Worm (Caenorhabditis elegans) whole organism, L1 larva: ENCODE results near the gene Y67D8B.2.

Experiments used
- C04F5.9 ChIP-seq: sonication (generic microtip); optimal IDR thresholded peaks from 2 replicates; lab custom pipeline; 2016; ENCODE audit warnings: missing genetic modification characterization, missing compliant biosample characterization
- F16B12.6 ChIP-seq: fragments of 150-350 bp; optimal IDR thresholded peaks from 2 replicates; lab custom pipeline; 2014; ENCODE audit warnings: missing biosample characterization, missing genetic modification characterization
- aha-1 ChIP-seq: fragments of 150-350 bp; optimal IDR thresholded peaks from 2 replicates; lab custom pipeline; 2014; ENCODE audit warnings: missing biosample characterization, missing genetic modification characterization
- alr-1 ChIP-seq: fragments of 200-800 bp; sonication (Bioruptor generic); optimal IDR thresholded peaks from 2 replicates; lab custom pipeline; 2018; ENCODE audit warnings: borderline replicate concordance, mild to moderate bottlenecking, missing genetic modification characterization, missing compliant biosample characterization
- aly-2 ChIP-seq: fragments of 150-350 bp; optimal IDR thresholded peaks from 2 replicates; lab custom pipeline; 2014; ENCODE audit warnings: missing biosample characterization, missing genetic modification characterization
- blmp-1 ChIP-seq: fragments of 150-350 bp; optimal IDR thresholded peaks from 2 replicates; lab custom pipeline; 2014; ENCODE audit warnings: missing biosample characterization, missing genetic modification characterization
- ceh-8 ChIP-seq: fragments of 200-800 bp; sonication (Bioruptor generic); optimal IDR thresholded peaks from 2 replicates; lab custom pipeline; 2018; ENCODE audit warnings: mild to moderate bottlenecking, missing genetic modification characterization, moderate library complexity, missing compliant biosample characterization
- ceh-82 ChIP-seq, 3 experiments: fragments of 150-350 bp in 1 of 3; sonication (generic microtip) in 2 of 3; optimal IDR thresholded peaks; 2 replicates each; lab custom pipeline; 2014 to 2017; ENCODE audit warnings: missing biosample characterization in 3 of 3, missing genetic modification characterization in 3 of 3
- dpl-1 ChIP-seq, 3 experiments: fragments of 150-350 bp in 2 of 3; sonication (generic microtip) in 1 of 3; optimal IDR thresholded peaks; 2 replicates each; lab custom pipeline; 2014 to 2017; ENCODE audit warnings: missing biosample characterization in 3 of 3, missing genetic modification characterization in 3 of 3, missing genetic modification reagents in 3 of 3
- dsc-1 ChIP-seq: sonication (generic microtip); optimal IDR thresholded peaks from 2 replicates; lab custom pipeline; 2016; ENCODE audit warnings: mild to moderate bottlenecking, missing genetic modification characterization, missing compliant biosample characterization
- efl-1 ChIP-seq, 4 experiments: fragments of 150-350 bp; optimal IDR thresholded peaks in 3 of 4; peaks in 1 of 4; 1 replicate in 1 of 4; 2 replicates in 3 of 4; lab custom pipeline; 2014; ENCODE audit warnings: missing biosample characterization in 2 of 4, missing genetic modification characterization in 2 of 4, missing genetic modification reagents in 2 of 4
- egl-13 ChIP-seq: sonication (generic microtip); optimal IDR thresholded peaks from 2 replicates; lab custom pipeline; 2016; ENCODE audit warnings: missing genotype, missing genetic modification reagents, missing genetic modification characterization, missing compliant biosample characterization
- egl-27 ChIP-seq, 2 experiments: fragments of 150-350 bp in 1 of 2; sonication (generic microtip); optimal IDR thresholded peaks; 3 replicates each; lab custom pipeline; 2017 to 2018; ENCODE audit warnings: missing biosample characterization in 2 of 2, missing genetic modification characterization in 2 of 2, missing genetic modification reagents in 2 of 2
- elt-2 ChIP-seq: sonication (generic microtip); optimal IDR thresholded peaks from 2 replicates; lab custom pipeline; 2016; ENCODE audit warnings: missing genetic modification characterization, mild to moderate bottlenecking, inconsistent platforms, missing compliant biosample characterization, missing genetic modification reagents
- ets-5 ChIP-seq: fragments of 200-800 bp; sonication (Bioruptor generic); IDR thresholded peaks from 2 replicates; pipeline ENCODE4 v1.3.6; 2022; ENCODE audit warnings: missing genetic modification characterization, missing compliant biosample characterization
- fkh-10 ChIP-seq: sonication (generic microtip); optimal IDR thresholded peaks from 2 replicates; lab custom pipeline; 2017; ENCODE audit warnings: missing biosample characterization, missing genetic modification reagents, missing genetic modification characterization
- fkh-8 ChIP-seq: sonication (generic microtip); optimal IDR thresholded peaks from 2 replicates; lab custom pipeline; 2016; ENCODE audit warnings: mild to moderate bottlenecking, missing genetic modification characterization, missing compliant biosample characterization
- grh-1 ChIP-seq: fragments of 200-800 bp; sonication (Bioruptor generic); IDR thresholded peaks from 2 replicates; pipeline ENCODE4 v1.3.6; 2022; ENCODE audit warnings: missing genetic modification reagents, missing genetic modification characterization, missing compliant biosample characterization
- hlh-17 ChIP-seq: fragments of 200-800 bp; sonication (Bioruptor generic); optimal IDR thresholded peaks from 2 replicates; lab custom pipeline; 2018; ENCODE audit warnings: missing genetic modification characterization, mild to moderate bottlenecking, missing compliant biosample characterization, moderate library complexity, borderline replicate concordance
- hlh-4 ChIP-seq: sonication (generic microtip); optimal IDR thresholded peaks from 2 replicates; lab custom pipeline; 2016; ENCODE audit warnings: mild to moderate bottlenecking, missing genetic modification characterization, missing compliant biosample characterization
- hpl-2 ChIP-seq: fragments of 150-350 bp; optimal IDR thresholded peaks from 2 replicates; lab custom pipeline; 2014; ENCODE audit warnings: missing biosample characterization, missing genetic modification reagents, missing genetic modification characterization
- isw-1 ChIP-seq: fragments of 200-800 bp; sonication (Bioruptor generic); IDR thresholded peaks from 2 replicates; pipeline ENCODE4 v1.3.6; 2022; ENCODE audit warnings: missing genetic modification characterization, missing compliant biosample characterization
- lin-14 ChIP-seq: fragments of 200-800 bp; sonication (Bioruptor generic); optimal IDR thresholded peaks from 2 replicates; lab custom pipeline; 2018; ENCODE audit warnings: mild to moderate bottlenecking, missing genetic modification characterization, moderate library complexity, missing compliant biosample characterization
- lin-15B ChIP-seq: fragments of 150-350 bp; sonication (generic microtip); optimal IDR thresholded peaks from 3 replicates; lab custom pipeline; 2014; ENCODE audit warnings: missing biosample characterization, missing genetic modification characterization
- lin-35 ChIP-seq, 2 experiments: fragments of 150-350 bp; optimal IDR thresholded peaks; 2 replicates each; lab custom pipeline; 2014; ENCODE audit warnings: missing biosample characterization in 2 of 2, missing genetic modification characterization in 2 of 2, missing genetic modification reagents in 2 of 2
- lin-39 ChIP-seq: fragments of 150-350 bp; optimal IDR thresholded peaks from 2 replicates; lab custom pipeline; 2014; ENCODE audit warnings: missing biosample characterization, missing genetic modification reagents, missing genetic modification characterization
- lir-3 ChIP-seq: sonication (generic microtip); optimal IDR thresholded peaks from 2 replicates; lab custom pipeline; 2016; ENCODE audit warnings: mild to moderate bottlenecking, missing genetic modification characterization, moderate library complexity, missing compliant biosample characterization; ENCODE audit not compliant: poor library complexity
- lsy-2 ChIP-seq, 2 experiments: fragments of 150-350 bp; optimal IDR thresholded peaks; 2 replicates each; lab custom pipeline; 2014; ENCODE audit warnings: missing biosample characterization in 2 of 2, missing genetic modification characterization in 2 of 2
- mdl-1 ChIP-seq, 2 experiments: fragments of 150-350 bp; optimal IDR thresholded peaks; 2 replicates each; lab custom pipeline; 2014 to 2017; ENCODE audit warnings: missing biosample characterization in 2 of 2, missing genetic modification characterization in 2 of 2, inconsistent platforms in 1 of 2
- mef-2 ChIP-seq: fragments of 150-350 bp; optimal IDR thresholded peaks from 2 replicates; lab custom pipeline; 2014; ENCODE audit warnings: missing biosample characterization, missing genetic modification characterization
- mep-1 ChIP-seq: fragments of 150-350 bp; optimal IDR thresholded peaks from 2 replicates; lab custom pipeline; 2014; ENCODE audit warnings: missing biosample characterization, missing genetic modification characterization
- nhr-19 ChIP-seq: fragments of 200-800 bp; sonication (Bioruptor generic); conservative IDR thresholded peaks from 2 replicates; pipeline ENCODE4 v1.3.6; 2022; ENCODE audit warnings: missing genetic modification characterization, missing compliant biosample characterization
- nhr-76 ChIP-seq: sonication (generic microtip); optimal IDR thresholded peaks from 2 replicates; lab custom pipeline; 2017; ENCODE audit warnings: missing biosample characterization, missing genetic modification characterization
- nhr-77 ChIP-seq: fragments of 150-350 bp; optimal IDR thresholded peaks from 2 replicates; lab custom pipeline; 2014; ENCODE audit warnings: missing biosample characterization, missing genetic modification characterization
- nhr-84 ChIP-seq: sonication (generic microtip); optimal IDR thresholded peaks from 2 replicates; lab custom pipeline; 2017; ENCODE audit warnings: missing biosample characterization, missing genetic modification characterization
- nhr-85 ChIP-seq: sonication (generic microtip); peaks from one replicate; lab custom pipeline; 2016; ENCODE audit warnings: missing genetic modification characterization, inconsistent platforms, missing compliant biosample characterization
- pax-3 ChIP-seq: fragments of 200-800 bp; sonication (Bioruptor generic); optimal IDR thresholded peaks from 2 replicates; lab custom pipeline; 2018; ENCODE audit warnings: mild to moderate bottlenecking, missing genetic modification characterization, moderate library complexity, missing compliant biosample characterization
- pqm-1 ChIP-seq: sonication (generic microtip); optimal IDR thresholded peaks from 3 replicates; lab custom pipeline; 2017; ENCODE audit warnings: missing biosample characterization, missing genetic modification characterization
- skn-1 ChIP-seq: fragments of 150-350 bp; optimal IDR thresholded peaks from 2 replicates; lab custom pipeline; 2014; ENCODE audit warnings: missing biosample characterization, missing genetic modification characterization
- sptf-1 ChIP-seq: fragments of 150-350 bp; optimal IDR thresholded peaks from 2 replicates; lab custom pipeline; 2014; ENCODE audit warnings: missing biosample characterization, missing genetic modification characterization
- sup-37 ChIP-seq: fragments of 200-800 bp; sonication (Bioruptor generic); optimal IDR thresholded peaks from 2 replicates; lab custom pipeline; 2018; ENCODE audit warnings: mild to moderate bottlenecking, missing genetic modification characterization, missing compliant biosample characterization
- tbx-2 ChIP-seq: sonication (generic microtip); optimal IDR thresholded peaks from 2 replicates; lab custom pipeline; 2016; ENCODE audit warnings: missing genetic modification characterization, missing compliant biosample characterization
- tlp-1 ChIP-seq: fragments of 150-350 bp; optimal IDR thresholded peaks from 2 replicates; lab custom pipeline; 2014; ENCODE audit warnings: missing biosample characterization, missing genetic modification characterization
- unc-86 ChIP-seq: sonication (generic microtip); optimal IDR thresholded peaks from 2 replicates; lab custom pipeline; 2016; ENCODE audit warnings: missing genetic modification characterization, missing compliant biosample characterization
- unc-98 ChIP-seq: fragments of 200-800 bp; sonication (Bioruptor generic); IDR thresholded peaks from 2 replicates; pipeline ENCODE4 v1.3.6; 2022; ENCODE audit warnings: missing genetic modification characterization, missing compliant biosample characterization
- vab-15 ChIP-seq: sonication (generic microtip); optimal IDR thresholded peaks from 2 replicates; lab custom pipeline; 2017; ENCODE audit warnings: missing genotype, mild to moderate bottlenecking, missing genetic modification characterization, missing compliant biosample characterization
- xbp-1 ChIP-seq: sonication (generic microtip); optimal IDR thresholded peaks from 2 replicates; lab custom pipeline; 2016; ENCODE audit warnings: missing genetic modification characterization, missing compliant biosample characterization
- zip-4 ChIP-seq: fragments of 200-800 bp; sonication (Bioruptor generic); optimal IDR thresholded peaks from 2 replicates; lab custom pipeline; 2018; ENCODE audit warnings: mild to moderate bottlenecking, missing genetic modification characterization, moderate library complexity, missing compliant biosample characterization
- ztf-4 ChIP-seq: fragments of 150-350 bp; optimal IDR thresholded peaks from 2 replicates; lab custom pipeline; 2014; ENCODE audit warnings: missing biosample characterization, missing genetic modification characterization

The Y67D8B.2 gene

DNA sequence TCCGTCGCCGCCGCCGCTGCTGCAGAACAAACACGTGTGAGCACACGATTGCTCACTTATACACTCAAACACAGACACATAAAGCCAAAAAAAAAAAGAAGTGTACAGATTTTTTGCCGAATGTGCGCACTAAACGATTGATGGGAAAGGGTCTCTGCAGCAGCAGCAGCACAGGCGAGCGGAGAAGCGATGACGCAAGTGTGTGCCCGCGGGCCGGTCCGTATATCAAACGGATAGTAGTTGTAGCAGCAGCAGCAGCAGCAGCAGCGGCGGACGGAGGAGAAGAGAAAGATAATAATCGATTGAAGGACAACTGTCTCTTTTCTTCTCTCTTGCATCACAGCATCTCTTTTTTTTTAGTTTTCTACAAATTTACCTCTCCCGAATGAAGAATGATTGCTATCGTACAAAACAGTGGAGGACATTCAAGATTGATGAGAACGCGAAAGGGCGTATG lies 42.1 kb upstream of the Y67D8B.2 start (continued):
- TF ChIP-seq aly-2 (tag; lab: Kevin White, UChicago) (no peak), mdl-1 (tag; optimal IDR thresholded peaks at IDR 0.05; lab: Kevin White, UChicago) (no peak), nhr-84 (tag; lab: Kevin White, UChicago) (no peak), hlh-17 (GFP tag; lab: Kevin White, UChicago) (no peak), vab-15 (tag; lab: Kevin White, UChicago) (no peak), isw-1 (GFP tag; lab: Robert Waterston, UW) (no peak), lin-39 (peak; percentile 33), lin-14 (GFP tag; lab: Kevin White, UChicago) (peak; percentile 78), blmp-1 (peak; percentile 59), hlh-4 (tag; lab: Kevin White, UChicago) (no peak), tbx-2 (tag; lab: Kevin White, UChicago) (peak; percentile 38), xbp-1 (tag; lab: Kevin White, UChicago) (peak; percentile 33), nhr-19 (GFP tag; lab: Robert Waterston, UW) (peak; percentile 55), grh-1 (GFP tag; lab: Robert Waterston, UW) (0 out of 2 replicates have a peak, but pooled peaks have one; percentile 16), elt-2 (no peak), pax-3 (tag; lab: Kevin White, UChicago) (no peak), fkh-10 (GFP tag; lab: Kevin White, UChicago) (no peak), lsy-2 (tag; optimal IDR thresholded peaks at IDR 0.05; lab: Kevin White, UChicago) (peak; percentile 13 to 67), lir-3 (tag; lab: Kevin White, UChicago) (peak; percentile 22), F16B12.6 (tag; lab: Kevin White, UChicago) (no peak), C04F5.9 (tag; lab: Kevin White, UChicago) (no peak), skn-1 (tag; lab: Kevin White, UChicago) (no peak), aha-1 (tag; lab: Kevin White, UChicago) (no peak), dpl-1 (GFP tag; optimal IDR thresholded peaks at IDR 0.05; lab: Kevin White, UChicago) (no peak), nhr-77 (peak; percentile 54), efl-1 (optimal IDR thresholded peaks at IDR 0.05; lab: Kevin White, UChicago) (peak in 1 of 2 experiments; percentile 17), efl-1 (GFP tag; optimal IDR thresholded peaks at IDR 0.05 in 1 of 2; lab: Kevin White, UChicago) (peak in 1 of 2 experiments; percentile 93), tlp-1 (tag; lab: Kevin White, UChicago) (no peak), lin-35 (GFP tag; optimal IDR thresholded peaks at IDR 0.05; lab: Kevin White, UChicago) (peak; percentile 18 to 22), pqm-1 (no peak), unc-86 (tag; lab: Kevin White, UChicago) (no peak)

DNA sequence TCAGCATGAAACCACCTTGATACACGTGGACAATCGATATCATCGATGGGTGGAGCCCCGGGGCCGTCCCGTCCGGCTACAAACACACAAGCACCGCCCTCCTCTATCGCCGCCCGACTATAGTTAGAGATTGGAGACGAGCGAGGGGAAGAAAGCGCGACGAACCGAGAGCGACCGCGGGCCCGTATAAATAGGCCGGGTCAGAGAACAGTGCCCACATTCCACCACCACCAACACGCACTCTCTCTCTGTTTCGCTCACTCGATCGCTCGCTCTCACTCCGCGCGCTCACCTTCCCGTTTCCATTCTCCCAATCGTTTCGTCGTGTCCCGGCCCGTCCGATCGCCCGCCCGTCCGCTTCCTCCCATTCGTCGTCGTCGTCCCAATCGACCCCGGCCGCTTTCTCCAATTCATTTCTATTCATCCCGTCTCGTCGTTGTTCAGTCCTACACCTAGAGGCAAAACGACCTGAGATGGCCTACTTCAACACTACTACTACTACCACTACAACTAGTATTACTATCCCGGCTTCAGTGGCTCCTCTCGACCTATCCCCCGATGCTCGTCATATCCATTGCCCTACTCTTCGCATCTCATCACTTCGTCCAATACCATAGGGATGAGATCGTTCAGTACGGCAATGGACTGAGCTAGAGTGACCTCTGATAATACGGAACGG lies 41.5 kb upstream of the Y67D8B.2 start:
- no peak for TF ChIP-seq egl-13 (tag; lab: Kevin White, UChicago)
- no peak for TF ChIP-seq unc-98 (GFP tag; lab: Robert Waterston, UW)
- peak in 1 of 3 experiments; percentile 7 for TF ChIP-seq ceh-82 (tag; optimal IDR thresholded peaks at IDR 0.05; lab: Kevin White, UChicago)
- TF ChIP-seq aly-2 (tag; lab: Kevin White, UChicago): no peak
- no peak for TF ChIP-seq ets-5
- no peak for TF ChIP-seq unc-86 (tag; lab: Kevin White, UChicago)
- no peak for TF ChIP-seq hpl-2 (GFP tag; lab: Kevin White, UChicago)
- no peak for TF ChIP-seq egl-27 (tag; optimal IDR thresholded peaks at IDR 0.05; lab: Kevin White, UChicago)
- TF ChIP-seq fkh-8: no peak
- peak; percentile 35 to 63 for TF ChIP-seq lin-35 (GFP tag; optimal IDR thresholded peaks at IDR 0.05; lab: Kevin White, UChicago)
- TF ChIP-seq mef-2 (tag; lab: Kevin White, UChicago): no peak
- no peak for TF ChIP-seq lin-15B
- peak in 2 of 3 experiments; percentile 15 to 29 for TF ChIP-seq dpl-1 (GFP tag; optimal IDR thresholded peaks at IDR 0.05; lab: Kevin White, UChicago)
- peak; percentile 5 for TF ChIP-seq F16B12.6 (tag; lab: Kevin White, UChicago)
- peak; percentile 20 for TF ChIP-seq zip-4 (GFP tag; lab: Kevin White, UChicago)
- no peak for TF ChIP-seq ceh-8
- TF ChIP-seq sup-37 (GFP tag; lab: Kevin White, UChicago): peak; percentile 65
- peak; percentile 45 for TF ChIP-seq nhr-76
- TF ChIP-seq nhr-85 (tag; lab: Kevin White, UChicago): peak; percentile 91
- peak; percentile 58 for TF ChIP-seq tbx-2 (tag; lab: Kevin White, UChicago)
- no peak for TF ChIP-seq isw-1 (GFP tag; lab: Robert Waterston, UW)
- peak; percentile 25 for TF ChIP-seq ztf-4 (tag; lab: Kevin White, UChicago)
- TF ChIP-seq hlh-4 (tag; lab: Kevin White, UChicago): no peak
- peak; percentile 27 for TF ChIP-seq mep-1 (tag; lab: Kevin White, UChicago)
- TF ChIP-seq sptf-1 (tag; lab: Kevin White, UChicago): no peak
- peak; percentile 19 for TF ChIP-seq dsc-1 (tag; lab: Kevin White, UChicago)
- TF ChIP-seq alr-1 (tag; lab: Kevin White, UChicago): no peak
